Worm (Caenorhabditis elegans) whole organism, L4 larva: ENCODE measurements around the gene F09E10.1.

Source experiments
- ZK337.2 ChIP-seq: fragments of 200-800 bp; sonication (Bioruptor generic); IDR thresholded peaks from 2 replicates; pipeline ENCODE4 v1.3.6; 2022; ENCODE audit warnings: missing genetic modification reagents, missing genetic modification characterization, missing compliant biosample characterization
- ZK546.5 ChIP-seq, 2 experiments: sonication (generic microtip); optimal IDR thresholded peaks; 2 replicates each; lab custom pipeline; 2017; ENCODE audit warnings: missing biosample characterization in 2 of 2, missing genetic modification characterization in 2 of 2
- ama-1 ChIP-seq: fragments of 150-350 bp; optimal IDR thresholded peaks from 2 replicates; lab custom pipeline; 2014; ENCODE audit warnings: inconsistent platforms, mixed read lengths
- lin-15B ChIP-seq: fragments of 150-350 bp; sonication (generic microtip); optimal IDR thresholded peaks from 3 replicates; lab custom pipeline; 2014; ENCODE audit warnings: missing biosample characterization, missing genetic modification characterization
- lir-3 ChIP-seq: sonication (generic microtip); optimal IDR thresholded peaks from 2 replicates; lab custom pipeline; 2016; ENCODE audit warnings: mild to moderate bottlenecking, missing genetic modification characterization, missing compliant biosample characterization
- nhr-10 ChIP-seq: fragments of 150-350 bp; optimal IDR thresholded peaks from 2 replicates; lab custom pipeline; 2014; ENCODE audit warnings: missing biosample characterization, missing genetic modification characterization
- nhr-25 ChIP-seq: sonication (generic microtip); optimal IDR thresholded peaks from 2 replicates; lab custom pipeline; 2017; ENCODE audit warnings: missing genetic modification characterization, mild to moderate bottlenecking, missing compliant biosample characterization, antibody characterized with exemption, moderate library complexity, borderline replicate concordance; ENCODE audit not compliant: insufficient read depth
- unc-130 ChIP-seq: sonication (generic microtip); optimal IDR thresholded peaks from 2 replicates; lab custom pipeline; 2016; ENCODE audit warnings: missing genetic modification reagents, missing genetic modification characterization, missing compliant biosample characterization

- TF ChIP-seq ama-1 (lab: Kevin White, UChicago) (no peak), unc-130 (no peak), nhr-25 (tag; lab: Kevin White, UChicago) (no peak), nhr-10 (tag; lab: Kevin White, UChicago) (no peak), ZK546.5 (tag; optimal IDR thresholded peaks at IDR 0.05; lab: Kevin White, UChicago) (no peak), lin-15B (tag; lab: Kevin White, UChicago) (no peak), lir-3 (tag; lab: Kevin White, UChicago) (no peak), ZK337.2 (no peak)
Measured at ce11 chrX:1499499-1499898, 3.1 kb upstream of the F09E10.1 start.
